Fruit fly (Drosophila melanogaster) whole organism, pupa: ENCODE measurements around the gene Syx13.

Experiments
- CG10348 ChIP-seq: fragments of 200-800 bp; sonication (Bioruptor generic); IDR thresholded peaks from 2 replicates; pipeline ENCODE4 v1.3.6; 2022; ENCODE audit warnings: missing biosample characterization, missing genetic modification characterization
- CG13204 ChIP-seq: fragments of 200-800 bp; sonication (Bioruptor generic); optimal IDR thresholded peaks from 2 replicates; lab custom pipeline; 2018; ENCODE audit warnings: missing biosample characterization, mild to moderate bottlenecking, missing genetic modification characterization, moderate library complexity
- CG14655 ChIP-seq: fragments of 200-800 bp; sonication (Bioruptor generic); optimal IDR thresholded peaks from 3 replicates; lab custom pipeline; 2017; ENCODE audit warnings: mild to moderate bottlenecking, missing biosample characterization, missing genetic modification reagents, missing genetic modification characterization
- CG15710 ChIP-seq: fragments of 200-800 bp; sonication (Bioruptor generic); optimal IDR thresholded peaks from 2 replicates; lab custom pipeline; 2018; ENCODE audit warnings: missing biosample characterization, mild to moderate bottlenecking, missing genetic modification characterization, moderate library complexity
- CG9948 ChIP-seq: fragments of 200-800 bp; sonication (Bioruptor generic); optimal IDR thresholded peaks from 2 replicates; lab custom pipeline; 2018; ENCODE audit warnings: missing biosample characterization, mild to moderate bottlenecking, missing genetic modification characterization, moderate library complexity
- Snoo ChIP-seq: fragments of 200-800 bp; sonication (Bioruptor generic); optimal IDR thresholded peaks from 3 replicates; lab custom pipeline; 2017; ENCODE audit warnings: missing biosample characterization, mild to moderate bottlenecking, missing genetic modification characterization, inconsistent platforms
- gl ChIP-seq: fragments of 200-800 bp; sonication (Bioruptor generic); optimal IDR thresholded peaks from 2 replicates; lab custom pipeline; 2018; ENCODE audit warnings: missing biosample characterization, mild to moderate bottlenecking, missing genetic modification characterization

DNA sequence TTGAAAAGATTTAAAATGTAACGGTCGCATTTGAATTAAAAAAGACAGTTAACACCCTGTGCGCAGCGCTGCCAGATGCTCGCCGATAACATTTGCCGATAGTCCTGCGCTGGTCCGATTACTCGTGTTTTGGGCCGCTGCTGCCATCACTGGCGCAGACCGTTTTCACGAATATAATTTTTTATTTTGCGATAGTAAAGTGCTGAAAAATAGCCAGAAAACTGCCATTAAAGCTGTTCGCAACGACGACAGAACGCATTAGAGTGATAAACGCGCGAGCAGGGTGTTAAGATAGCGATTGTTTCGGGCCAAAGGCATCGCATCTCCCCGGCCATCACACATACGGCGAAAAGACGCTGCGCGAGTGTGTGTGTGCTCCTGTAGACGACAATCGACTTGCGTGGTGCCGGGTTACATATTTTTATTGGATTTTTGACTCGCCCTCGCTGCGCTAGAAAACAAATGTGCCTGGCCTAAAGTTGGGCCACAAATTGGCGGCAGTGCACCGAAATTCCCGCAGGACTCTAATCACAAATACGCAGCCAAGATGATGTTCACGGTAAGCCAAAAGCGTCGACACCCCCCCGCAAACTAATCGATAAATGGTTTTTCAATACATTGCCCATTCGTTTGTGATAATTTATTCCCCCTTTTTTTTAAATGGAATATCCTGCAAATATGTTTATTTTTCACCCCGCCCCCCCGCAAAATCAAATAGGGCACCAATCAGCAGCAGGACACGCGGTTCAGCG lies 7.4 kb upstream of the Syx13 start, which contains the start of gene Srrm1:
- no peak for TF ChIP-seq gl (tag; lab: Kevin White, UChicago)
- TF ChIP-seq Snoo (tag; lab: Kevin White, UChicago), result no peak
- TF ChIP-seq CG9948 (tag; lab: Kevin White, UChicago), result no peak
- TF ChIP-seq CG10348 (GFP tag; lab: Robert Waterston, UW), result no peak
- TF ChIP-seq CG13204 (GFP tag; lab: Kevin White, UChicago), result no peak
- no peak for TF ChIP-seq CG14655 (GFP tag; lab: Kevin White, UChicago)
- no peak for TF ChIP-seq CG15710 (tag; lab: Kevin White, UChicago)
